Worm (Caenorhabditis elegans) whole organism, L3 larva: ENCODE results near the gene prx-2.
A peak's percentile ranks its signal among the peaks of the same experiment; 100 is the strongest.

ENCODE experiments used
- ceh-82 ChIP-seq: fragments of 150-350 bp; optimal IDR thresholded peaks from 2 replicates; lab custom pipeline; 2014; ENCODE audit warnings: missing biosample characterization, missing genetic modification characterization
- daf-12 ChIP-seq: fragments of 150-350 bp; optimal IDR thresholded peaks from 2 replicates; lab custom pipeline; 2014; ENCODE audit warnings: missing biosample characterization, missing genetic modification reagents, missing genetic modification characterization
- fkh-10 ChIP-seq: sonication (generic microtip); optimal IDR thresholded peaks from 2 replicates; lab custom pipeline; 2017; ENCODE audit warnings: missing biosample characterization, missing genetic modification reagents, missing genetic modification characterization
- fos-1 ChIP-seq: fragments of 150-350 bp; optimal IDR thresholded peaks from 2 replicates; lab custom pipeline; 2014; ENCODE audit warnings: missing biosample characterization, missing genetic modification characterization
- hmg-11 ChIP-seq: sonication (generic microtip); optimal IDR thresholded peaks from 2 replicates; lab custom pipeline; 2016; ENCODE audit warnings: missing genetic modification characterization, missing compliant biosample characterization
- nfya-1 ChIP-seq: sonication (generic microtip); optimal IDR thresholded peaks from 2 replicates; lab custom pipeline; 2017; ENCODE audit warnings: missing genetic modification characterization, mild to moderate bottlenecking, missing compliant biosample characterization, antibody characterized with exemption, moderate library complexity; ENCODE audit not compliant: insufficient read depth
- nhr-23 ChIP-seq: fragments of 150-350 bp; optimal IDR thresholded peaks from 2 replicates; lab custom pipeline; 2014; ENCODE audit warnings: missing biosample characterization, missing genetic modification reagents, missing genetic modification characterization
- pha-4 ChIP-seq: fragments of 150-350 bp; optimal IDR thresholded peaks from 2 replicates; lab custom pipeline; 2014; ENCODE audit warnings: missing biosample characterization, missing genetic modification reagents, missing genetic modification characterization
- snpc-4 ChIP-seq: fragments of 150-350 bp; optimal IDR thresholded peaks from 2 replicates; lab custom pipeline; 2014; ENCODE audit warnings: missing biosample characterization, missing genetic modification characterization
- unc-62 ChIP-seq: fragments of 150-350 bp; sonication (generic microtip); optimal IDR thresholded peaks from 4 replicates; lab custom pipeline; 2014; ENCODE audit warnings: missing biosample characterization, missing genetic modification reagents, missing genetic modification characterization

Gene prx-2

ce11 chrIV:11693493-11693892 lies 49.6 kb downstream of the prx-2 start, which contains the start of gene ZK792.12:
Gene ZK792.12, plus strand, starts transcription at chrIV:11693793.
- TF ChIP-seq fos-1 (tag; lab: Kevin White, UChicago) (no peak), pha-4 (no peak), snpc-4 (tag; lab: Kevin White, UChicago) (no peak)

- TF ChIP-seq nfya-1 (tag; lab: Kevin White, UChicago) (no peak), daf-12 (tag; lab: Kevin White, UChicago) (no peak), ceh-82 (tag; lab: Kevin White, UChicago) (no peak), fkh-10 (GFP tag; lab: Kevin White, UChicago) (no peak), unc-62 (no peak), hmg-11 (tag; lab: Kevin White, UChicago) (no peak)
Observed at ce11 chrIV:11694143-11694542, 50.2 kb downstream of the prx-2 start, which contains the start of gene ZK792.7. Gene ZK792.7, plus strand, starts transcription at chrIV:11694443.

ce11 chrIV:11695634-11696033 lies 51.7 kb downstream of the prx-2 start:
- TF ChIP-seq nhr-23 (tag; lab: Kevin White, UChicago), result peak; percentile 6
- no peak for TF ChIP-seq nfya-1 (tag; lab: Kevin White, UChicago)
